Worm (Caenorhabditis elegans): ENCODE data around the gene seu-1.

- TF ChIP-seq nhr-120 (GFP tag; IDR thresholded peaks at IDR 0.05) (no peak), nhr-90 (tag; optimal IDR thresholded peaks at IDR 0.05) (no peak), ama-1 (optimal IDR thresholded peaks at IDR 0.05) (no peak), ama-1 (GFP tag; optimal IDR thresholded peaks at IDR 0.05) (no peak), unc-62 (GFP tag; optimal IDR thresholded peaks at IDR 0.05) (no peak), C17E4.6 (GFP tag; IDR thresholded peaks at IDR 0.05) (no peak), chd-7 (tag; optimal IDR thresholded peaks at IDR 0.05) (no peak), somi-1 (GFP tag; optimal IDR thresholded peaks at IDR 0.05) (no peak), mes-4 (tag; optimal IDR thresholded peaks at IDR 0.05) (no peak)
These were observed at the start of gene seu-1 for ce11 chrIV:6329339-6329738.
